Fruit fly (Drosophila melanogaster): ENCODE measurements around the gene CG7655.

The CG7655 gene

DNA sequence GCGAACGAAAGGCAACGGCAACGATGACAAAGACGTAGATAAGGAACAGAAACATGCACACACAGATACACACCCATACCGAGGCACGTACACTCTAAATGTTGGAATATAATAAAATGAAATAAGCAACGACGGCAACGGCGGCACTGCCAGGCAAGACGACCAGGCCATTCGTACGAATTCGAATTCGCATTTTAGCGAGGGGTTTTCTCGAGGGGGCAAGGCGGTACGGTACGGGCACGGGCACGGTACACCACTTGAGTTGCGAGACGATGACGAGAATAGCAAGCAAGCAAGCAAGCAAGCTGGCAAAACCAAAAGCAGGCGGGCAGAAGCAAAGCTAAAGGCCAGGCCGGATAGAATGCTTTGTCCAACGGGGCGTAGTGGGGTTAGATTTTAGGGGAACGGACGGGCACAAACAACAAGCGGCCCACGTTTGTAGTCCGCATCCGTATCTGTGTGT, 18.7 kb downstream of the CG7655 start (continued):
- TF ChIP-seq CG3995 (GFP tag; optimal IDR thresholded peaks at IDR 0.05) (no peak), CG2889 (GFP tag; IDR thresholded peaks at IDR 0.05) (no peak), Dbx (GFP tag; IDR thresholded peaks at IDR 0.05) (peak; percentile 47; the same call in 1 of the 3 replicates), rib (GFP tag; IDR thresholded peaks at IDR 0.05) (peak; percentile 99), CG12744 (GFP tag; optimal IDR thresholded peaks at IDR 0.05) (no peak), sisA (GFP tag; IDR thresholded peaks at IDR 0.05) (no peak), CG11560 (tag; IDR thresholded peaks at IDR 0.05) (no peak), sr (GFP tag; IDR thresholded peaks at IDR 0.05) (no peak), CG14014 (GFP tag; IDR thresholded peaks at IDR 0.05) (no peak), Hmr (GFP tag; optimal IDR thresholded peaks at IDR 0.05) (no peak), CG14441 (GFP tag; IDR thresholded peaks at IDR 0.05) (0 out of 2 replicates have a peak, but pooled peaks have one; percentile 16), dmrt11E (tag; optimal IDR thresholded peaks at IDR 0.05) (no peak), CG7786 (GFP tag; optimal IDR thresholded peaks at IDR 0.05) (no peak), sob (GFP tag; IDR thresholded peaks at IDR 0.05) (0 out of 2 replicates have a peak, but pooled peaks have one; percentile 4), Adf1 (GFP tag; IDR thresholded peaks at IDR 0.05) (peak; percentile 66), pzg (GFP tag; optimal IDR thresholded peaks at IDR 0.05) (peak; percentile 10), chinmo (GFP tag; IDR thresholded peaks at IDR 0.05; ENCODE audit: partially characterized antibody) (0 out of 4 replicates have a peak, but pooled peaks have one; percentile 83), Deaf1 (tag; optimal IDR thresholded peaks at IDR 0.05) (peak; percentile 64), CG2678 (tag; optimal IDR thresholded peaks at IDR 0.05) (no peak), CoRest (tag; optimal IDR thresholded peaks at IDR 0.05) (peak; percentile 11), CG10959 (GFP tag; IDR thresholded peaks at IDR 0.05) (no peak), pros (GFP tag; optimal IDR thresholded peaks at IDR 0.05) (peak; percentile 72), grau (tag; optimal IDR thresholded peaks at IDR 0.05) (peak; percentile 13), cwo (GFP tag; optimal IDR thresholded peaks at IDR 0.05) (peak; percentile 91), E2f2 (GFP tag; IDR thresholded peaks at IDR 0.05) (no peak), CG8089 (GFP tag; optimal IDR thresholded peaks at IDR 0.05) (no peak), Myb (GFP tag; optimal IDR thresholded peaks at IDR 0.05) (peak; percentile 10), CG18619 (GFP tag; optimal IDR thresholded peaks at IDR 0.05) (no peak), CG15696 (tag; optimal IDR thresholded peaks at IDR 0.05) (no peak), CG8290 (GFP tag; optimal IDR thresholded peaks at IDR 0.05) (no peak), CG8290 (tag; optimal IDR thresholded peaks at IDR 0.05) (peak in 1 of 2 experiments; percentile 7), Ets65A (GFP tag) (peak; percentile 24), pb (GFP tag; optimal IDR thresholded peaks at IDR 0.05) (no peak), lbe (GFP tag; optimal IDR thresholded peaks at IDR 0.05) (no peak), eve (GFP tag; optimal IDR thresholded peaks at IDR 0.05) (no peak)

DNA sequence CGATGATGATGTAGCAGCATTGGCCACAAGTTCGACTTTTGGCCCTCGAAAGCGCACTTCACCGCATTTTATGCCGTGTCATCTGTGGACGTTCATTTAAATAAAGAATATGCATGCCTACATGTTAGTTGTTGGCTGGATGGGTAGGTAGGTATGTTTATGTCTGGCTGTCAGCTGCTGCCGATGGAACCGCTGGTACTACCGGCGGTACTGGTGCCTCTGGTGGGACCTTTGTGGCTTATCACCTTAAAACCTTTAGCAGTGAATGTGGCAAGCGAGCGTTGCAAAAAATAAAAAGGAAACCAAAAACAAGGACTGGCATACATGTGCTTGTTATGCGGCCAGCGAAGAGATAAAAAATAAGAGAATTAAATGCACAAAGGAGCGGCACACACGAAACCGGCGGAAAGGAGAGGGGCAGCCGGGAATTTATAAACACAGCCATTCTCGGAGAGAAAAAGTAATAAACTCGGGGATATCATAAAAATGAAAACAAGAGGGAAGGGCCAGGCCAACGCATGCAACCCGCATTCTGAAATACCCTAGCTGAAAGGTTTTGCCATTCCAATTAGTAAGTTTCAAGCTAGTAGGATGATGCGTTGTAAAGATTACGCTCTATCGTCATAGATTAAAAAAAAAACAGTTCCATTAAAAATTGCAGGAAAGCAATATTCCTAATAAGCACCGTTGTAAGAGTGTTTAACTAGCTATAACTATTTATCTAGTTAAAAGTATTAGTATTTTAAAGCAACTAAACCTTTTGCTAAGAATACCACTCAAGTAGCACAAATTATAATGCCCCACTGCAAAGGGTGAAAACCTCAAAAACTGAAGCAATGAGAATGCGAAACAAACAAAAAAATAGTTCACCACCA, 19.7 kb downstream of the CG7655 start:
- TF ChIP-seq bsh (GFP tag; optimal IDR thresholded peaks at IDR 0.05), result peak in 1 of 2 experiments; percentile 62
- TF ChIP-seq dmrt99B (tag; optimal IDR thresholded peaks at IDR 0.05), result no peak
- peak; percentile 35 for TF ChIP-seq cad (GFP tag; optimal IDR thresholded peaks at IDR 0.05)
- no peak for TF ChIP-seq Mes4 (GFP tag; optimal IDR thresholded peaks at IDR 0.05)
- TF ChIP-seq CG16815 (GFP tag; optimal IDR thresholded peaks at IDR 0.05), result no peak
- no peak for TF ChIP-seq Side (GFP tag; optimal IDR thresholded peaks at IDR 0.05)
- TF ChIP-seq al (GFP tag; IDR thresholded peaks at IDR 0.05), result no peak
- peak; percentile 55; the same call in 1 of the 2 replicates for TF ChIP-seq Drgx (GFP tag; IDR thresholded peaks at IDR 0.05)
- peak; percentile 21 for TF ChIP-seq corto (GFP tag; optimal IDR thresholded peaks at IDR 0.05)
- TF ChIP-seq CG17612 (GFP tag; IDR thresholded peaks at IDR 0.05), result no peak
- TF ChIP-seq D19A (tag; optimal IDR thresholded peaks at IDR 0.05), result peak; percentile 59
- TF ChIP-seq psq (GFP tag; optimal IDR thresholded peaks at IDR 0.05), result peak; percentile 10
- TF ChIP-seq nom (GFP tag; optimal IDR thresholded peaks at IDR 0.05), result peak; percentile 33
- TF ChIP-seq CG10979 (tag; optimal IDR thresholded peaks at IDR 0.05), result no peak
- TF ChIP-seq gcm (GFP tag; optimal IDR thresholded peaks at IDR 0.05), result peak; percentile 59
